Fruit fly (Drosophila melanogaster): Measurements from ENCODE around the gene Dci.
A peak's percentile ranks its signal among the peaks of the same experiment; 100 is the strongest.

The Dci gene

dm6 chr3L:805642-806218 is 45.4 kb upstream of the Dci start (continued):
- no peak for TF ChIP-seq CG15601 (tag; optimal IDR thresholded peaks at IDR 0.05)
- no peak for TF ChIP-seq CG15073 (GFP tag; optimal IDR thresholded peaks at IDR 0.05)
- TF ChIP-seq caup (GFP tag; optimal IDR thresholded peaks at IDR 0.05; ENCODE audit: severe bottlenecking) = peak; percentile 25
- peak; percentile 58 for TF ChIP-seq Fer1 (GFP tag; optimal IDR thresholded peaks at IDR 0.05)
- peak; percentile 42; the same call in 1 of the 2 replicates for TF ChIP-seq CG4404 (GFP tag; IDR thresholded peaks at IDR 0.05)
- 0 out of 2 replicates have a peak, but pooled peaks have one; percentile 8 for TF ChIP-seq CG43689 (GFP tag; IDR thresholded peaks at IDR 0.05)
- TF ChIP-seq CG10959 (GFP tag; IDR thresholded peaks at IDR 0.05) = peak; percentile 19; the same call in 1 of the 2 replicates
- no peak for TF ChIP-seq gcm2 (GFP tag; optimal IDR thresholded peaks at IDR 0.05)
- no peak for TF ChIP-seq ac (GFP tag; optimal IDR thresholded peaks at IDR 0.05)
- peak; percentile 50 for TF ChIP-seq chn (GFP tag; optimal IDR thresholded peaks at IDR 0.05)
- TF ChIP-seq CG7357 (GFP tag; IDR thresholded peaks at IDR 0.05) = peak; percentile 45; the same call in 1 of the 3 replicates
- TF ChIP-seq CG12104 (GFP tag; optimal IDR thresholded peaks at IDR 0.05) = peak; percentile 6
- TF ChIP-seq dpn (GFP tag; optimal IDR thresholded peaks at IDR 0.05) = peak; percentile 44 to 53
- TF ChIP-seq Trl (optimal IDR thresholded peaks at IDR 0.05) = no peak
- TF ChIP-seq Trl (GFP tag; optimal IDR thresholded peaks at IDR 0.05) = peak; percentile 63
- TF ChIP-seq Vsx1 (GFP tag; optimal IDR thresholded peaks at IDR 0.05) = peak; percentile 25
- peak; percentile 87 for TF ChIP-seq vvl (GFP tag; IDR thresholded peaks at IDR 0.05)
- peak; percentile 10 for TF ChIP-seq pho (GFP tag; optimal IDR thresholded peaks at IDR 0.05)
- TF ChIP-seq ewg (GFP tag; optimal IDR thresholded peaks at IDR 0.05) = peak; percentile 71
- no peak for TF ChIP-seq corto (GFP tag; optimal IDR thresholded peaks at IDR 0.05)
- no peak for TF ChIP-seq Aef1 (GFP tag; IDR thresholded peaks at IDR 0.05)
- TF ChIP-seq ken (GFP tag; IDR thresholded peaks at IDR 0.05) = peak; percentile 62; the same call in 1 of the 3 replicates
- TF ChIP-seq gem (tag; optimal IDR thresholded peaks at IDR 0.05) = peak; percentile 70
- peak; percentile 42; the same call in 1 of the 2 replicates for TF ChIP-seq CG9215 (GFP tag; IDR thresholded peaks at IDR 0.05)
- peak; percentile 62 for TF ChIP-seq fd96Cb (tag; optimal IDR thresholded peaks at IDR 0.05)
- peak; percentile 7 for TF ChIP-seq Dip3 (GFP tag; optimal IDR thresholded peaks at IDR 0.05)
- peak; percentile 50 for TF ChIP-seq CG1529 (GFP tag; optimal IDR thresholded peaks at IDR 0.05)
- no peak for TF ChIP-seq da (GFP tag; optimal IDR thresholded peaks at IDR 0.05)
- no peak for TF ChIP-seq CkIIα-i1 (GFP tag; IDR thresholded peaks at IDR 0.05)
- no peak for TF ChIP-seq prd (optimal IDR thresholded peaks at IDR 0.05)
- TF ChIP-seq prd (GFP tag; IDR thresholded peaks at IDR 0.05) = peak; percentile 79
- TF ChIP-seq CG15011 (GFP tag; optimal IDR thresholded peaks at IDR 0.05) = peak; percentile 24
- peak; percentile 12 for TF ChIP-seq Nf-YB (GFP tag; optimal IDR thresholded peaks at IDR 0.05)
- peak; percentile 38 for TF ChIP-seq tap (tag; optimal IDR thresholded peaks at IDR 0.05)
- TF ChIP-seq luna (GFP tag; optimal IDR thresholded peaks at IDR 0.05) = no peak
- peak; percentile 59 for TF ChIP-seq Xbp1 (GFP tag; optimal IDR thresholded peaks at IDR 0.05)
- peak; percentile 54 for TF ChIP-seq CG12391 (tag; optimal IDR thresholded peaks at IDR 0.05)
- no peak for TF ChIP-seq CG6854 (GFP tag; optimal IDR thresholded peaks at IDR 0.05)
- TF ChIP-seq CG17568 (GFP tag; optimal IDR thresholded peaks at IDR 0.05) = peak; percentile 8
- TF ChIP-seq z (GFP tag; IDR thresholded peaks at IDR 0.05) = peak; percentile 39; the same call in 1 of the 3 replicates
- no peak for TF ChIP-seq NfI (GFP tag; optimal IDR thresholded peaks at IDR 0.05)
- peak; percentile 23; the same call in 1 of the 2 replicates for TF ChIP-seq CG32532 (GFP tag; IDR thresholded peaks at IDR 0.05)
- TF ChIP-seq CG9876 (GFP tag; optimal IDR thresholded peaks at IDR 0.05) = no peak
- TF ChIP-seq CG10543 (GFP tag; optimal IDR thresholded peaks at IDR 0.05) = no peak
- peak; percentile 41 for TF ChIP-seq onecut (GFP tag; IDR thresholded peaks at IDR 0.05)
- peak; percentile 54 for TF ChIP-seq Sox102F (GFP tag; optimal IDR thresholded peaks at IDR 0.05)
- TF ChIP-seq chif (GFP tag; optimal IDR thresholded peaks at IDR 0.05) = peak; percentile 49 to 62
- TF ChIP-seq lilli (GFP tag; optimal IDR thresholded peaks at IDR 0.05) = peak; percentile 51
- no peak for TF ChIP-seq zfh2 (GFP tag; optimal IDR thresholded peaks at IDR 0.05)
- peak; percentile 61 for TF ChIP-seq Ptx1 (GFP tag; IDR thresholded peaks at IDR 0.05)
- TF ChIP-seq CG14710 (tag; optimal IDR thresholded peaks at IDR 0.05) = peak; percentile 66

Measured in whole organism, embryonic.